Fruit fly (Drosophila melanogaster) whole organism, adult: ENCODE data around the gene fy.

Experiments used
- CG11617 ChIP-seq: fragments of 200-800 bp; sonication (Bioruptor generic); optimal IDR thresholded peaks from 2 replicates; lab custom pipeline; 2017; ENCODE audit warnings: mild to moderate bottlenecking, missing biosample characterization, missing genetic modification reagents, missing genetic modification characterization
- CG14711 ChIP-seq: fragments of 200-800 bp; sonication (Bioruptor generic); optimal IDR thresholded peaks from 2 replicates; lab custom pipeline; 2018; ENCODE audit warnings: missing biosample characterization, mild to moderate bottlenecking, missing genetic modification characterization, moderate library complexity
- CG1620 ChIP-seq: fragments of 200-800 bp; sonication (Bioruptor generic); optimal IDR thresholded peaks from 2 replicates; lab custom pipeline; 2016; ENCODE audit warnings: missing biosample characterization, missing genetic modification characterization
- Hr96 ChIP-seq: fragments of 200-800 bp; sonication (Bioruptor generic); optimal IDR thresholded peaks from 2 replicates; lab custom pipeline; 2016; ENCODE audit warnings: missing biosample characterization, missing genetic modification characterization
- kay ChIP-seq: fragments of 200-800 bp; sonication (Bioruptor generic); peaks from one replicate; lab custom pipeline; 2016; ENCODE audit warnings: missing biosample characterization, missing genetic modification characterization, borderline replicate concordance
- pad ChIP-seq: fragments of 200-800 bp; sonication (Bioruptor generic); optimal IDR thresholded peaks from 3 replicates; lab custom pipeline; 2017; ENCODE audit warnings: missing biosample characterization, missing genetic modification characterization, mild to moderate bottlenecking, moderate library complexity, missing genetic modification reagents

DNA sequence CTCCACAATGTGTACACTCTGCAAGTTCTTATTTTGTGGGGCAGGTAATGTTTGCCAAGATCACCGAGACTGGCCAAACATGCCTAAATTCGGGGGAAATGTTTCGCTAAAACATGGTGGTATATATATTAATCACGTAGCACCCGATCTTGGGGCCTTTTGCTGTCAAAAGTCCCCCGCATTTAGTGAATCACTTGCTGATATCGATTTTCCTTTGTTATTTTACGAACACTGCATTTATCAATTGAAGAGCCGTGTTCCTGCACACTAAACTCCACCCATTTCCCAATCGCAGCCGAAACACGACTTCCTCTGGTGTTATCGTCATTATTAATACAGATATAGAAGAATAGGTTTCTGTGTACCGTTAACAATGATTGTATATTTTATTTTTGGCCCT lies 18.6 kb upstream of the fy start:
- TF ChIP-seq CG11617 (GFP tag; lab: Kevin White, UChicago) = no peak
- no peak for TF ChIP-seq Hr96 (GFP tag; lab: Kevin White, UChicago)
- TF ChIP-seq kay (GFP tag; lab: Kevin White, UChicago) = no peak
- TF ChIP-seq CG1620 (GFP tag; lab: Kevin White, UChicago) = no peak
- no peak for TF ChIP-seq pad
- TF ChIP-seq CG14711 (tag; lab: Kevin White, UChicago) = no peak
